Worm (Caenorhabditis elegans) whole organism, young adult: ENCODE measurements around the gene mtm-5.

Source experiments
- B0019.2 ChIP-seq: fragments of 200-800 bp; sonication (Bioruptor generic); conservative IDR thresholded peaks from 2 replicates; pipeline ENCODE4 v1.3.6; 2022; ENCODE audit warnings: missing genetic modification reagents, missing genetic modification characterization, missing compliant biosample characterization
- F33H1.4 ChIP-seq: fragments of 200-800 bp; sonication (Bioruptor generic); IDR thresholded peaks from 2 replicates; pipeline ENCODE4 v1.3.6; 2022; ENCODE audit warnings: missing genetic modification reagents, missing genetic modification characterization, missing compliant biosample characterization
- F37B4.10 ChIP-seq: fragments of 200-800 bp; sonication (Bioruptor generic); IDR thresholded peaks from 2 replicates; pipeline ENCODE4 v1.3.6; 2022; ENCODE audit warnings: missing genetic modification characterization, missing compliant biosample characterization
- F39B2.1 ChIP-seq: fragments of 200-800 bp; sonication (Bioruptor generic); IDR thresholded peaks from 2 replicates; pipeline ENCODE4 v1.3.6; 2022; ENCODE audit warnings: missing genetic modification reagents, missing genetic modification characterization, missing compliant biosample characterization
- F52B5.7 ChIP-seq: sonication (generic microtip); optimal IDR thresholded peaks from 2 replicates; lab custom pipeline; 2016; ENCODE audit warnings: mild to moderate bottlenecking, missing genetic modification characterization, missing compliant biosample characterization
- F57C9.4 ChIP-seq: sonication (generic microtip); optimal IDR thresholded peaks from 2 replicates; lab custom pipeline; 2017; ENCODE audit warnings: mild to moderate bottlenecking, missing genetic modification characterization, missing compliant biosample characterization
- K12H6.12 ChIP-seq: fragments of 200-800 bp; sonication (Bioruptor generic); optimal IDR thresholded peaks from 2 replicates; lab custom pipeline; 2018; ENCODE audit warnings: mild to moderate bottlenecking, missing genetic modification characterization, missing compliant biosample characterization
- T07F8.4 ChIP-seq: sonication (generic microtip); optimal IDR thresholded peaks from 2 replicates; lab custom pipeline; 2016; ENCODE audit warnings: mild to moderate bottlenecking, missing genetic modification characterization, moderate library complexity, missing compliant biosample characterization
- T26A5.8 ChIP-seq: sonication (generic microtip); optimal IDR thresholded peaks from 2 replicates; lab custom pipeline; 2016; ENCODE audit warnings: missing genetic modification characterization, missing compliant biosample characterization
- Y53F4B.3 ChIP-seq: fragments of 200-800 bp; sonication (Bioruptor generic); IDR thresholded peaks from 2 replicates; pipeline ENCODE4 v1.3.6; 2022; ENCODE audit warnings: missing genetic modification reagents, missing genetic modification characterization, missing compliant biosample characterization
- akir-1 ChIP-seq: fragments of 200-800 bp; sonication (Bioruptor generic); optimal IDR thresholded peaks from 2 replicates; lab custom pipeline; 2018; ENCODE audit warnings: mild to moderate bottlenecking, missing genetic modification characterization, moderate library complexity, missing compliant biosample characterization
- aptf-2 ChIP-seq: fragments of 200-800 bp; sonication (Bioruptor generic); conservative IDR thresholded peaks from 2 replicates; pipeline ENCODE4 v1.3.6; 2022; ENCODE audit warnings: missing genetic modification reagents, missing genetic modification characterization, missing compliant biosample characterization
- aptf-3 ChIP-seq: fragments of 200-800 bp; sonication (Bioruptor generic); IDR thresholded peaks from 2 replicates; pipeline ENCODE4 v1.3.6; 2022; ENCODE audit warnings: missing genetic modification characterization, missing compliant biosample characterization
- attf-3 ChIP-seq: fragments of 200-800 bp; sonication (Bioruptor generic); conservative IDR thresholded peaks from 2 replicates; pipeline ENCODE4 v1.3.6; 2022; ENCODE audit warnings: missing genetic modification reagents, missing genetic modification characterization, missing compliant biosample characterization
- ceh-58 ChIP-seq: fragments of 200-800 bp; sonication (Bioruptor generic); IDR thresholded peaks from 2 replicates; pipeline ENCODE4 v1.3.6; 2022; ENCODE audit warnings: missing genetic modification characterization, missing compliant biosample characterization
- chd-7 ChIP-seq: sonication (generic microtip); optimal IDR thresholded peaks from 2 replicates; lab custom pipeline; 2016; ENCODE audit warnings: mild to moderate bottlenecking, missing genetic modification characterization, moderate library complexity, missing compliant biosample characterization
- dox-1 ChIP-seq: fragments of 200-800 bp; sonication (Bioruptor generic); IDR thresholded peaks from 2 replicates; pipeline ENCODE4 v1.3.6; 2022; ENCODE audit warnings: missing genetic modification reagents, missing genetic modification characterization, missing compliant biosample characterization
- ets-4 ChIP-seq: fragments of 200-800 bp; sonication (Bioruptor generic); optimal IDR thresholded peaks from 2 replicates; lab custom pipeline; 2018; ENCODE audit warnings: mild to moderate bottlenecking, missing genetic modification characterization, missing compliant biosample characterization
- hlh-12 ChIP-seq: sonication (generic microtip); optimal IDR thresholded peaks from 2 replicates; lab custom pipeline; 2016; ENCODE audit warnings: missing genetic modification characterization, missing compliant biosample characterization
- hmg-20 ChIP-seq: fragments of 200-800 bp; sonication (Bioruptor generic); IDR thresholded peaks from 2 replicates; pipeline ENCODE4 v1.3.6; 2022; ENCODE audit warnings: missing genetic modification reagents, missing genetic modification characterization, missing compliant biosample characterization
- hsf-1 ChIP-seq: fragments of 200-800 bp; sonication (Bioruptor generic); IDR thresholded peaks from 2 replicates; pipeline ENCODE4 v1.3.6; 2022; ENCODE audit warnings: missing genetic modification reagents, missing genetic modification characterization, missing compliant biosample characterization
- let-526 ChIP-seq: fragments of 200-800 bp; sonication (Bioruptor generic); IDR thresholded peaks from 2 replicates; pipeline ENCODE4 v1.3.6; 2022; ENCODE audit warnings: missing genetic modification reagents, missing genetic modification characterization, missing compliant biosample characterization
- lin-35 ChIP-seq, 3 experiments: fragments of 150-350 bp in 2 of 3; sonication (generic microtip) in 1 of 3; optimal IDR thresholded peaks; 2 replicates each; lab custom pipeline; 2014 to 2018; ENCODE audit warnings: missing biosample characterization in 3 of 3, missing genetic modification characterization in 3 of 3, missing genetic modification reagents in 3 of 3
- lin-54 ChIP-seq: fragments of 200-800 bp; sonication (Bioruptor generic); optimal IDR thresholded peaks from 2 replicates; lab custom pipeline; 2018; ENCODE audit warnings: mild to moderate bottlenecking, missing genetic modification characterization, missing compliant biosample characterization
- lsy-27 ChIP-seq: sonication (generic microtip); optimal IDR thresholded peaks from 2 replicates; lab custom pipeline; 2017; ENCODE audit warnings: missing genetic modification characterization, mild to moderate bottlenecking, missing compliant biosample characterization, antibody characterized with exemption, missing genotype, borderline replicate concordance; ENCODE audit not compliant: insufficient read depth
- madf-10 ChIP-seq: sonication (generic microtip); optimal IDR thresholded peaks from 2 replicates; lab custom pipeline; 2016; ENCODE audit warnings: mild to moderate bottlenecking, missing genetic modification characterization, missing compliant biosample characterization
- madf-3 ChIP-seq: fragments of 200-800 bp; sonication (Bioruptor generic); IDR thresholded peaks from 2 replicates; pipeline ENCODE4 v1.3.6; 2022; ENCODE audit warnings: missing genetic modification reagents, missing genetic modification characterization, missing compliant biosample characterization
- madf-8 ChIP-seq: fragments of 200-800 bp; sonication (Bioruptor generic); conservative IDR thresholded peaks from 2 replicates; pipeline ENCODE4 v1.3.6; 2022; ENCODE audit warnings: missing genetic modification reagents, missing genetic modification characterization, missing compliant biosample characterization
- mes-4 ChIP-seq: sonication (generic microtip); optimal IDR thresholded peaks from 2 replicates; lab custom pipeline; 2016; ENCODE audit warnings: missing genotype, missing genetic modification characterization, missing compliant biosample characterization
- nfya-2 ChIP-seq: fragments of 200-800 bp; sonication (Bioruptor generic); IDR thresholded peaks from 2 replicates; pipeline ENCODE4 v1.3.6; 2022; ENCODE audit warnings: missing genetic modification reagents, missing genetic modification characterization, missing compliant biosample characterization
- nhr-120 ChIP-seq: fragments of 200-800 bp; sonication (Bioruptor generic); IDR thresholded peaks from 2 replicates; pipeline ENCODE4 v1.3.6; 2022; ENCODE audit warnings: missing genetic modification characterization, missing compliant biosample characterization
- nhr-179 ChIP-seq: sonication (generic microtip); optimal IDR thresholded peaks from 2 replicates; lab custom pipeline; 2016; ENCODE audit warnings: mild to moderate bottlenecking, missing genetic modification characterization, missing compliant biosample characterization
- nhr-27 ChIP-seq: fragments of 200-800 bp; sonication (Bioruptor generic); optimal IDR thresholded peaks from 2 replicates; lab custom pipeline; 2018; ENCODE audit warnings: mild to moderate bottlenecking, missing genetic modification characterization, moderate library complexity, missing compliant biosample characterization
- nhr-80 ChIP-seq: sonication (generic microtip); optimal IDR thresholded peaks from 2 replicates; lab custom pipeline; 2016; ENCODE audit warnings: missing genetic modification characterization, missing compliant biosample characterization
- tlf-1 ChIP-seq: fragments of 200-800 bp; sonication (Bioruptor generic); optimal IDR thresholded peaks from 2 replicates; lab custom pipeline; 2018; ENCODE audit warnings: mild to moderate bottlenecking, missing genetic modification characterization, missing compliant biosample characterization
- unc-130 ChIP-seq: sonication (generic microtip); optimal IDR thresholded peaks from 2 replicates; lab custom pipeline; 2016; ENCODE audit warnings: missing genetic modification reagents, missing genetic modification characterization, missing compliant biosample characterization
- unc-62 ChIP-seq: fragments of 150-350 bp; optimal IDR thresholded peaks from 2 replicates; lab custom pipeline; 2014; ENCODE audit warnings: missing biosample characterization, missing genetic modification reagents, missing genetic modification characterization
- xnd-1 ChIP-seq: sonication (generic microtip); optimal IDR thresholded peaks from 2 replicates; lab custom pipeline; 2016; ENCODE audit warnings: missing genotype, missing genetic modification reagents, missing genetic modification characterization, missing compliant biosample characterization

The mtm-5 gene

DNA sequence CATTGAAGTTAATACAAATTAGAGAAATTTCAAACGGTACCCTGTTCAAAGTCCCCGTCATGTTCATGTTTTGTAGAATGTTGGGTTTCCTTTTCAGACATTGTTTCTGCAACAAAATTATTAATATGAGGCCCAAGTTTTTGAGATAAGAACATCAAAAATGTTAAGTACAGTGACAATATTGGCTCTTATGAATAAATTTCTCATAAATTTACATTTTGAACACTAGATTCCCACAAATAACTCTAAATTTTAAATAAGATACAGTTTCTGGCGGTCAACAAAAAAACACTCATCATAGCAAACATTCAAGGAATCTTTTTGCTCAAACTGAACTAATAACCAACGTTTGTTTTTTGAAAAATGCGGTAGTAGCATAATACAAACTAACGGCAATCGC lies 16.9 kb downstream of the mtm-5 start, which contains the start of gene H28G03.3:
Gene H28G03.3 (minus strand): TSS at position 101 of the 400 bp plus-strand sequence.
- TF ChIP-seq T07F8.4 (no peak), F37B4.10 (no peak), madf-3 (GFP tag; lab: Robert Waterston, UW) (no peak), let-526 (GFP tag; lab: Robert Waterston, UW) (no peak), hsf-1 (GFP tag; lab: Robert Waterston, UW) (no peak), mes-4 (no peak), F33H1.4 (GFP tag; lab: Robert Waterston, UW) (no peak), T26A5.8 (tag; lab: Kevin White, UChicago) (no peak), Y53F4B.3 (GFP tag; lab: Robert Waterston, UW) (no peak), B0019.2 (GFP tag; lab: Robert Waterston, UW) (no peak), tlf-1 (GFP tag; lab: Kevin White, UChicago) (no peak), madf-8 (no peak)

- TF ChIP-seq xnd-1: no peak
- TF ChIP-seq unc-130 (GFP tag; lab: Kevin White, UChicago): no peak
- TF ChIP-seq K12H6.12 (tag; lab: Kevin White, UChicago): no peak
- TF ChIP-seq nfya-2 (GFP tag; lab: Robert Waterston, UW): no peak
- TF ChIP-seq unc-62 (GFP tag; lab: Kevin White, UChicago): no peak
- TF ChIP-seq F37B4.10: no peak
- TF ChIP-seq aptf-3 (GFP tag; lab: Robert Waterston, UW): no peak
- TF ChIP-seq aptf-2 (GFP tag; lab: Robert Waterston, UW): no peak
- TF ChIP-seq lin-35 (GFP tag; optimal IDR thresholded peaks at IDR 0.05; lab: Kevin White, UChicago): no peak
- TF ChIP-seq chd-7 (tag; lab: Kevin White, UChicago): no peak
- TF ChIP-seq ceh-58 (GFP tag; lab: Robert Waterston, UW): no peak
- no peak for TF ChIP-seq hmg-20 (GFP tag; lab: Robert Waterston, UW)
- no peak for TF ChIP-seq nhr-120 (GFP tag; lab: Robert Waterston, UW)
- no peak for TF ChIP-seq madf-8
- no peak for TF ChIP-seq dox-1 (GFP tag; lab: Robert Waterston, UW)
- TF ChIP-seq madf-10: no peak
- TF ChIP-seq F39B2.1 (GFP tag; lab: Robert Waterston, UW): no peak
- no peak for TF ChIP-seq akir-1 (GFP tag; lab: Kevin White, UChicago)
- TF ChIP-seq F57C9.4 (tag; lab: Kevin White, UChicago): no peak
- TF ChIP-seq, all 124 proteins: peak for 0
Measured at ce11 chrX:5218323-5218722, 24.9 kb downstream of the mtm-5 start.

DNA sequence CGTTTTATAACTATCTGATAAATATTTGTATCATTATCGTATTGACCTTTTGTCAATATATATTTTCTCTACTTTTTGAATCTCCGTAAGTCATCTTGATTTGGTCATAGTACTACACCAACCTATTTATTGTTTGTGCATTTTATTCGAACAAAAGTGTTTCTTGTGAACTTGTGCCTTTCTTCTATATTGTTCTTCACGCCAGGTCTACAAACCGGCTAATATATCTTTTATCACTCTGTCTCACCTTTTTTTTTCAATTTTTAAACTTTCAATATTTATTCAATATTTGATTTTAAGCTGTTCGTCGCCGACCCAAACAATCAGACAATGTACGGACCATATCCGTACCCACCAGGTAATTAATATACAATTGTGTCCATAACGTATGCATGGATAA lies 27.1 kb downstream of the mtm-5 start, which contains the start of gene hrpa-2:
Gene hrpa-2 (plus strand): TSS at position 301 of the 400 bp plus-strand sequence.
- TF ChIP-seq nhr-80 (tag; lab: Kevin White, UChicago) (no peak), hlh-12 (tag; lab: Kevin White, UChicago) (no peak), ets-4 (GFP tag; lab: Kevin White, UChicago) (no peak), nhr-179 (no peak), T07F8.4 (no peak), madf-8 (no peak), attf-3 (GFP tag; lab: Robert Waterston, UW) (no peak), lsy-27 (tag; lab: Kevin White, UChicago) (no peak), F52B5.7 (tag; lab: Kevin White, UChicago) (no peak), nhr-27 (tag; lab: Kevin White, UChicago) (no peak), lin-54 (GFP tag; lab: Kevin White, UChicago) (no peak)
